Worm (Caenorhabditis elegans) whole organism, L2 larva: ENCODE data around the gene txt-1.

Source experiments
- F13H6.1 ChIP-seq: sonication (generic microtip); optimal IDR thresholded peaks from 2 replicates; lab custom pipeline; 2016; ENCODE audit warnings: missing genetic modification characterization, missing compliant biosample characterization
- ceh-82 ChIP-seq: fragments of 150-350 bp; optimal IDR thresholded peaks from 2 replicates; lab custom pipeline; 2014; ENCODE audit warnings: missing biosample characterization, missing genetic modification characterization
- mab-5 ChIP-seq: fragments of 150-350 bp; optimal IDR thresholded peaks from 2 replicates; lab custom pipeline; 2014; ENCODE audit warnings: missing biosample characterization, missing genetic modification characterization
- nhr-25 ChIP-seq: fragments of 150-350 bp; sonication (generic microtip); optimal IDR thresholded peaks from 3 replicates; lab custom pipeline; 2014; ENCODE audit warnings: missing biosample characterization, missing genetic modification characterization
- skn-1 ChIP-seq: sonication (generic microtip); optimal IDR thresholded peaks from 2 replicates; lab custom pipeline; 2017; ENCODE audit warnings: missing biosample characterization, missing genetic modification characterization
- sma-9 ChIP-seq, 2 experiments: fragments of 150-350 bp in 1 of 2; sonication (generic microtip) in 1 of 2; optimal IDR thresholded peaks; 2 replicates each; lab custom pipeline; 2014 to 2016; ENCODE audit warnings: missing genetic modification characterization in 2 of 2, mild to moderate bottlenecking in 1 of 2, missing biosample characterization in 1 of 2, missing compliant biosample characterization in 1 of 2, missing genetic modification reagents in 1 of 2, moderate library complexity in 1 of 2
- snpc-4 ChIP-seq: fragments of 150-350 bp; optimal IDR thresholded peaks from 2 replicates; lab custom pipeline; 2014; ENCODE audit warnings: missing biosample characterization, missing genetic modification characterization
- zag-1 ChIP-seq: fragments of 150-350 bp; optimal IDR thresholded peaks from 2 replicates; lab custom pipeline; 2014; ENCODE audit warnings: missing biosample characterization, missing genetic modification characterization
- ztf-11 ChIP-seq: sonication (generic microtip); optimal IDR thresholded peaks from 2 replicates; lab custom pipeline; 2017; ENCODE audit warnings: missing biosample characterization, missing genetic modification characterization

DNA sequence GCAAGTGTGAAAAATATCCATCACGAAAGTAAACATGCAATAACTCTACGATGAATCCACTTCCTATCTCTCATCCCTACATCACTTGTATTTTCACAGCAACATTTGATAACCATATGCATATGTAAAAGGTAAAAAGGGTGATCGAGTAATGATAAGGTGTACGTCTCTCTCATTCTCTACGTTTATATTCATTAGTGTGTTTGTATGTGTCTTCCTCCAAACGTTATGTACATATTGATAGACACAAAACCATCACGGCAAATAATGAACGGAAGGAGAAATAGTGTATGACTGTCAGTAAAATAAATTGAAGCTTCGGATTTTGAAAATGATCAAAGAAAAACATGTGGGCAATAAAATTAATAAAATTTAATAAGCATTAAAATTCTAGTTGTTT, 16.5 kb downstream of the txt-1 start:
- TF ChIP-seq F13H6.1 (tag; lab: Kevin White, UChicago) (no peak), skn-1 (no peak), mab-5 (tag; lab: Kevin White, UChicago) (no peak), zag-1 (no peak), snpc-4 (tag; lab: Kevin White, UChicago) (no peak), nhr-25 (no peak), ceh-82 (tag; lab: Kevin White, UChicago) (no peak), ztf-11 (tag; lab: Kevin White, UChicago) (no peak), sma-9 (GFP tag; optimal IDR thresholded peaks at IDR 0.05; lab: Kevin White, UChicago) (no peak), sma-9 (tag; optimal IDR thresholded peaks at IDR 0.05; lab: Kevin White, UChicago) (no peak)
